Worm (Caenorhabditis elegans) whole organism, L1 larva: ENCODE measurements around the gene T05B4.12.

ENCODE experiments used
- mep-1 ChIP-seq: fragments of 150-350 bp; optimal IDR thresholded peaks from 2 replicates; lab custom pipeline; 2014; ENCODE audit warnings: missing biosample characterization, missing genetic modification characterization
- snpc-4 ChIP-seq: fragments of 150-350 bp; optimal IDR thresholded peaks from 2 replicates; lab custom pipeline; 2014; ENCODE audit warnings: missing biosample characterization, missing genetic modification characterization
- zag-1 ChIP-seq: fragments of 150-350 bp; optimal IDR thresholded peaks from 2 replicates; lab custom pipeline; 2014; ENCODE audit warnings: missing biosample characterization, missing genetic modification characterization

DNA sequence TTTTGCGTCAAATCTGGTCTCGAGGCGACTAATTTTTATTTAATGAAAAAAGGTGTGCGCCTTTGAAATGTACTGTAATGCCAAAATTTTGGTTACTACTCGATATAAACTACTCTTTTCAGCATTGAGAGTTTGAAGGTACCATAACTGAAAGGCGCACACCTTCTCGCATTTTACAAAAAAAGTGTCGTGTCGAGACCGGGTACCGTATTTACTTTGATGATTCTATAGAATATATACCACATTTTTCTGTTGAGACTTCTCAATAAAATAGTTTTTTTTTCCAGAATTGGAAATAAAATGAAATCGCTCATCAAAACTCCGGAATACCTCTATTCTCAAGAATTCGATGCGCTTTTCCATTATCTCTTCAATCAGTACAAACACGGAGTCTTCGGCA, 37.1 kb upstream of the T05B4.12 start, which contains the start of gene Y45G5AM.4:
- TF ChIP-seq mep-1: no peak
- TF ChIP-seq zag-1 (tag; lab: Kevin White, UChicago): no peak
- no peak for TF ChIP-seq snpc-4 (tag; lab: Kevin White, UChicago)
